Worm (Caenorhabditis elegans): ENCODE measurements around the gene ZK1058.3.

Gene ZK1058.3

ce11 chrIII:3889896-3890295 is 28.8 kb upstream of the ZK1058.3 start:
- TF ChIP-seq nhr-6 (tag; optimal IDR thresholded peaks at IDR 0.05), result no peak
- TF ChIP-seq R02D3.7 (tag; optimal IDR thresholded peaks at IDR 0.05), result no peak
- no peak for TF ChIP-seq alr-1 (tag; optimal IDR thresholded peaks at IDR 0.05)
- TF ChIP-seq aly-2 (tag; optimal IDR thresholded peaks at IDR 0.05), result no peak
- TF ChIP-seq ZK546.5 (tag; optimal IDR thresholded peaks at IDR 0.05), result no peak
- no peak for TF ChIP-seq lin-39 (tag; optimal IDR thresholded peaks at IDR 0.05)
- TF ChIP-seq egl-27 (tag; optimal IDR thresholded peaks at IDR 0.05), result no peak
- no peak for TF ChIP-seq F13H6.1 (tag; optimal IDR thresholded peaks at IDR 0.05)
- TF ChIP-seq ztf-11 (tag; optimal IDR thresholded peaks at IDR 0.05), result no peak
- no peak for TF ChIP-seq skn-1 (tag; optimal IDR thresholded peaks at IDR 0.05)
- no peak for TF ChIP-seq nhr-129 (tag; optimal IDR thresholded peaks at IDR 0.05)
- no peak for TF ChIP-seq elt-3 (tag; optimal IDR thresholded peaks at IDR 0.05)
- TF ChIP-seq lin-13 (GFP tag; optimal IDR thresholded peaks at IDR 0.05), result no peak
- no peak for TF ChIP-seq unc-55 (GFP tag; optimal IDR thresholded peaks at IDR 0.05)
- TF ChIP-seq nhr-25 (tag; optimal IDR thresholded peaks at IDR 0.05), result no peak

- TF ChIP-seq nhr-10 (tag; optimal IDR thresholded peaks at IDR 0.05) (no peak), fos-1 (tag; optimal IDR thresholded peaks at IDR 0.05) (peak; percentile 84)
Measured at ce11 chrIII:3893992-3894391, 24.7 kb upstream of the ZK1058.3 start.

ce11 chrIII:3898354-3898753 is 20.3 kb upstream of the ZK1058.3 start:
- TF ChIP-seq fos-1 (tag; optimal IDR thresholded peaks at IDR 0.05), result no peak
- TF ChIP-seq gmeb-1 (tag; optimal IDR thresholded peaks at IDR 0.05), result no peak
- no peak for TF ChIP-seq nhr-237 (tag; optimal IDR thresholded peaks at IDR 0.05)
- TF ChIP-seq nhr-25 (tag; optimal IDR thresholded peaks at IDR 0.05), result no peak
- no peak for TF ChIP-seq sem-4 (tag; optimal IDR thresholded peaks at IDR 0.05)
- TF ChIP-seq alr-1 (tag; optimal IDR thresholded peaks at IDR 0.05), result no peak
- no peak for TF ChIP-seq sma-3 (GFP tag; optimal IDR thresholded peaks at IDR 0.05)
- TF ChIP-seq mab-5 (tag; optimal IDR thresholded peaks at IDR 0.05), result no peak
- no peak for TF ChIP-seq ceh-82 (tag; optimal IDR thresholded peaks at IDR 0.05)
- TF ChIP-seq nhr-12 (tag; optimal IDR thresholded peaks at IDR 0.05), result no peak
- no peak for TF ChIP-seq lin-13 (GFP tag; optimal IDR thresholded peaks at IDR 0.05)
- TF ChIP-seq mdl-1 (tag; optimal IDR thresholded peaks at IDR 0.05), result no peak
- TF ChIP-seq nhr-129 (tag; optimal IDR thresholded peaks at IDR 0.05), result no peak
- TF ChIP-seq F13H6.1 (tag; optimal IDR thresholded peaks at IDR 0.05), result no peak
- no peak for TF ChIP-seq ceh-16 (tag; optimal IDR thresholded peaks at IDR 0.05)

ce11 chrIII:3898850-3899249 is 19.8 kb upstream of the ZK1058.3 start:
- TF ChIP-seq mbf-1 (tag; optimal IDR thresholded peaks at IDR 0.05) (no peak), mab-5 (tag; optimal IDR thresholded peaks at IDR 0.05) (no peak), unc-55 (GFP tag; optimal IDR thresholded peaks at IDR 0.05) (peak; percentile 94), nhr-237 (tag; optimal IDR thresholded peaks at IDR 0.05) (no peak), ZK546.5 (tag; optimal IDR thresholded peaks at IDR 0.05) (no peak), fos-1 (tag; optimal IDR thresholded peaks at IDR 0.05) (no peak), gmeb-1 (tag; optimal IDR thresholded peaks at IDR 0.05) (no peak), F13H6.1 (tag; optimal IDR thresholded peaks at IDR 0.05) (peak; percentile 6), aly-2 (tag; optimal IDR thresholded peaks at IDR 0.05) (no peak), ztf-1 (GFP tag; conservative IDR thresholded peaks at IDR 0.05) (no peak), elt-3 (tag; optimal IDR thresholded peaks at IDR 0.05) (no peak), crh-2 (tag; optimal IDR thresholded peaks at IDR 0.05) (peak; percentile 39), nhr-6 (tag; optimal IDR thresholded peaks at IDR 0.05) (no peak), nhr-23 (tag; optimal IDR thresholded peaks at IDR 0.05) (no peak), unc-62 (GFP tag; optimal IDR thresholded peaks at IDR 0.05) (no peak), elt-1 (tag; optimal IDR thresholded peaks at IDR 0.05) (no peak), ztf-4 (tag; optimal IDR thresholded peaks at IDR 0.05) (no peak), nhr-77 (tag; optimal IDR thresholded peaks at IDR 0.05) (no peak), nhr-12 (tag; optimal IDR thresholded peaks at IDR 0.05) (no peak), sma-9 (GFP tag; optimal IDR thresholded peaks at IDR 0.05) (peak; percentile 16), sma-9 (tag; optimal IDR thresholded peaks at IDR 0.05) (no peak), lsy-2 (tag; optimal IDR thresholded peaks at IDR 0.05) (peak in 1 of 2 experiments; percentile 60), sem-4 (tag; optimal IDR thresholded peaks at IDR 0.05) (no peak), nhr-25 (tag; optimal IDR thresholded peaks at IDR 0.05) (no peak), nhr-129 (tag; optimal IDR thresholded peaks at IDR 0.05) (peak; percentile 39), ama-1 (optimal IDR thresholded peaks at IDR 0.05) (no peak), peb-1 (tag; optimal IDR thresholded peaks at IDR 0.05) (no peak), nhr-21 (tag; optimal IDR thresholded peaks at IDR 0.05) (no peak), lin-13 (GFP tag; optimal IDR thresholded peaks at IDR 0.05) (peak; percentile 30), nhr-10 (tag; optimal IDR thresholded peaks at IDR 0.05) (no peak), alr-1 (tag; optimal IDR thresholded peaks at IDR 0.05) (no peak), lin-39 (tag; optimal IDR thresholded peaks at IDR 0.05) (no peak), nhr-11 (tag; optimal IDR thresholded peaks at IDR 0.05) (no peak), snpc-4 (tag; optimal IDR thresholded peaks at IDR 0.05) (no peak), unc-39 (tag; optimal IDR thresholded peaks at IDR 0.05) (no peak), dmd-4 (tag; optimal IDR thresholded peaks at IDR 0.05) (no peak), ceh-82 (tag; optimal IDR thresholded peaks at IDR 0.05) (no peak), ceh-16 (tag; optimal IDR thresholded peaks at IDR 0.05) (no peak), C34F6.9 (tag; optimal IDR thresholded peaks at IDR 0.05) (peak; percentile 84), sma-3 (GFP tag; optimal IDR thresholded peaks at IDR 0.05) (no peak), zag-1 (tag; optimal IDR thresholded peaks at IDR 0.05) (peak; percentile 26), skn-1 (tag; optimal IDR thresholded peaks at IDR 0.05) (no peak), lin-11 (tag; optimal IDR thresholded peaks at IDR 0.05) (no peak)

All from whole organism, L2 larva.